Worm (Caenorhabditis elegans) whole organism, L4 larva: ENCODE data around the gene abu-7.

Experiments used
- F10B5.3 ChIP-seq: sonication (generic microtip); optimal IDR thresholded peaks from 2 replicates; lab custom pipeline; 2016; ENCODE audit warnings: mild to moderate bottlenecking, missing genetic modification characterization, missing compliant biosample characterization
- Y5F2A.4 ChIP-seq: fragments of 200-800 bp; sonication (Bioruptor generic); optimal IDR thresholded peaks from 2 replicates; lab custom pipeline; 2018; ENCODE audit warnings: mild to moderate bottlenecking, missing genetic modification characterization, missing compliant biosample characterization
- Y75B8A.6 ChIP-seq: fragments of 200-800 bp; sonication (Bioruptor generic); IDR thresholded peaks from 2 replicates; pipeline ENCODE4 v1.3.6; 2022; ENCODE audit warnings: missing genetic modification reagents, missing genetic modification characterization, missing compliant biosample characterization
- ZK337.2 ChIP-seq: fragments of 200-800 bp; sonication (Bioruptor generic); IDR thresholded peaks from 2 replicates; pipeline ENCODE4 v1.3.6; 2022; ENCODE audit warnings: missing genetic modification reagents, missing genetic modification characterization, missing compliant biosample characterization
- ZK546.5 ChIP-seq, 2 experiments: sonication (generic microtip); optimal IDR thresholded peaks; 2 replicates each; lab custom pipeline; 2017; ENCODE audit warnings: missing biosample characterization in 2 of 2, missing genetic modification characterization in 2 of 2
- arid-1 ChIP-seq: fragments of 200-800 bp; sonication (Bioruptor generic); conservative IDR thresholded peaks from 2 replicates; pipeline ENCODE4 v1.3.6; 2022; ENCODE audit warnings: missing genetic modification reagents, missing genetic modification characterization, missing compliant biosample characterization
- ceh-28 ChIP-seq: fragments of 150-350 bp; optimal IDR thresholded peaks from 2 replicates; lab custom pipeline; 2014; ENCODE audit warnings: missing biosample characterization, missing genetic modification reagents, missing genetic modification characterization
- ceh-32 ChIP-seq: sonication (generic microtip); optimal IDR thresholded peaks from 2 replicates; lab custom pipeline; 2016; ENCODE audit warnings: mild to moderate bottlenecking, missing genetic modification characterization, missing compliant biosample characterization; ENCODE audit not compliant: poor library complexity
- ceh-44 ChIP-seq: fragments of 200-800 bp; sonication (Bioruptor generic); IDR thresholded peaks from 2 replicates; pipeline ENCODE4 v1.3.6; 2022; ENCODE audit warnings: missing genetic modification reagents, missing genetic modification characterization, missing compliant biosample characterization
- ces-1 ChIP-seq: fragments of 150-350 bp; sonication (generic microtip); optimal IDR thresholded peaks from 4 replicates; lab custom pipeline; 2014; ENCODE audit warnings: missing biosample characterization, missing genetic modification reagents, missing genetic modification characterization
- cey-2 ChIP-seq: sonication (generic microtip); optimal IDR thresholded peaks from 3 replicates; lab custom pipeline; 2017; ENCODE audit warnings: missing genetic modification characterization, mild to moderate bottlenecking, missing compliant biosample characterization, antibody characterized with exemption, borderline replicate concordance; ENCODE audit not compliant: insufficient read depth
- daf-16 ChIP-seq, 3 experiments: sonication (generic microtip); optimal IDR thresholded peaks; 2 replicates each; lab custom pipeline; 2016 to 2017; ENCODE audit warnings: missing genetic modification characterization in 3 of 3, missing genetic modification reagents in 3 of 3, mild to moderate bottlenecking in 2 of 3, missing compliant biosample characterization in 2 of 3, missing biosample characterization in 1 of 3, moderate library complexity in 1 of 3
- daf-19 ChIP-seq: fragments of 200-800 bp; sonication (Bioruptor generic); conservative IDR thresholded peaks from 2 replicates; pipeline ENCODE4 v1.3.6; 2022; ENCODE audit warnings: missing genetic modification characterization, missing compliant biosample characterization
- dpl-1 ChIP-seq: fragments of 150-350 bp; optimal IDR thresholded peaks from 2 replicates; lab custom pipeline; 2014; ENCODE audit warnings: missing biosample characterization, missing genetic modification reagents, missing genetic modification characterization
- fkh-10 ChIP-seq: fragments of 150-350 bp; optimal IDR thresholded peaks from 2 replicates; lab custom pipeline; 2014; ENCODE audit warnings: missing biosample characterization, missing genetic modification reagents, missing genetic modification characterization
- hlh-11 ChIP-seq: fragments of 200-800 bp; sonication (Bioruptor generic); optimal IDR thresholded peaks from 2 replicates; lab custom pipeline; 2018; ENCODE audit warnings: mild to moderate bottlenecking, missing genetic modification characterization, missing compliant biosample characterization
- jun-1 ChIP-seq: fragments of 150-350 bp; optimal IDR thresholded peaks from 2 replicates; lab custom pipeline; 2014; ENCODE audit warnings: missing biosample characterization, missing genetic modification reagents, missing genetic modification characterization
- lin-13 ChIP-seq: fragments of 150-350 bp; optimal IDR thresholded peaks from 2 replicates; lab custom pipeline; 2014; ENCODE audit warnings: missing biosample characterization, missing genetic modification reagents, missing genetic modification characterization
- lin-29 ChIP-seq: fragments of 200-800 bp; sonication (Bioruptor generic); IDR thresholded peaks from 2 replicates; pipeline ENCODE4 v1.3.6; 2022; ENCODE audit warnings: missing genetic modification reagents, missing genetic modification characterization, missing compliant biosample characterization
- lin-39 ChIP-seq: fragments of 150-350 bp; optimal IDR thresholded peaks from 2 replicates; lab custom pipeline; 2014; ENCODE audit warnings: missing biosample characterization, missing genetic modification reagents, missing genetic modification characterization
- mes-2 ChIP-seq: sonication (generic microtip); optimal IDR thresholded peaks from 2 replicates; lab custom pipeline; 2016; ENCODE audit warnings: missing genotype, mild to moderate bottlenecking, missing genetic modification characterization, missing compliant biosample characterization; ENCODE audit not compliant: poor library complexity, severe bottlenecking
- nhr-11 ChIP-seq: fragments of 150-350 bp; optimal IDR thresholded peaks from 2 replicates; lab custom pipeline; 2014; ENCODE audit warnings: missing biosample characterization, missing genetic modification characterization
- nhr-237 ChIP-seq: sonication (generic microtip); optimal IDR thresholded peaks from 2 replicates; lab custom pipeline; 2017; ENCODE audit warnings: missing biosample characterization, missing genetic modification characterization
- nhr-41 ChIP-seq: fragments of 200-800 bp; sonication (Bioruptor generic); IDR thresholded peaks from 2 replicates; pipeline ENCODE4 v1.3.6; 2022; ENCODE audit warnings: missing genetic modification reagents, missing genetic modification characterization, missing compliant biosample characterization
- nhr-6 ChIP-seq: fragments of 150-350 bp; optimal IDR thresholded peaks from 2 replicates; lab custom pipeline; 2014; ENCODE audit warnings: missing biosample characterization, missing genetic modification characterization
- nhr-77 ChIP-seq: fragments of 150-350 bp; optimal IDR thresholded peaks from 2 replicates; lab custom pipeline; 2014; ENCODE audit warnings: missing biosample characterization, missing genetic modification characterization
- pha-4 ChIP-seq, 2 experiments: fragments of 150-350 bp in 1 of 2; fragments of 200-800 bp in 1 of 2; sonication (Bioruptor generic) in 1 of 2; IDR thresholded peaks in 1 of 2; optimal IDR thresholded peaks in 1 of 2; 2 replicates each; pipeline versions ENCODE4 v1.3.6 to Lab custom; 2014 to 2022; ENCODE audit warnings: missing genetic modification characterization in 2 of 2, missing genetic modification reagents in 2 of 2, missing biosample characterization in 1 of 2, missing compliant biosample characterization in 1 of 2
- pqm-1 ChIP-seq: sonication (generic microtip); optimal IDR thresholded peaks from 2 replicates; lab custom pipeline; 2017; ENCODE audit warnings: missing biosample characterization, missing genetic modification characterization
- rbr-2 ChIP-seq: sonication (generic microtip); optimal IDR thresholded peaks from 2 replicates; lab custom pipeline; 2016; ENCODE audit warnings: missing genotype, missing genetic modification characterization, missing compliant biosample characterization
- skn-1 ChIP-seq: fragments of 150-350 bp; optimal IDR thresholded peaks from 2 replicates; lab custom pipeline; 2014; ENCODE audit warnings: missing biosample characterization, missing genetic modification characterization
- snpc-1.2 ChIP-seq: fragments of 200-800 bp; sonication (Bioruptor generic); IDR thresholded peaks from 2 replicates; pipeline ENCODE4 v1.3.6; 2022; ENCODE audit warnings: missing genetic modification reagents, missing genetic modification characterization, missing compliant biosample characterization
- spr-3 ChIP-seq: fragments of 200-800 bp; sonication (Bioruptor generic); optimal IDR thresholded peaks from 2 replicates; lab custom pipeline; 2018; ENCODE audit warnings: mild to moderate bottlenecking, missing genetic modification characterization, missing compliant biosample characterization
- unc-62 ChIP-seq, 3 experiments: fragments of 150-350 bp in 1 of 3; sonication (generic microtip); optimal IDR thresholded peaks in 2 of 3; peaks in 1 of 3; 1 replicate in 1 of 3; 2 replicates in 2 of 3; lab custom pipeline; 2014 to 2017; ENCODE audit warnings: missing biosample characterization in 3 of 3, missing genetic modification characterization in 3 of 3, missing genetic modification reagents in 3 of 3, missing genotype in 1 of 3
- vab-7 ChIP-seq: fragments of 200-800 bp; sonication (Bioruptor generic); IDR thresholded peaks from 2 replicates; pipeline ENCODE4 v1.3.6; 2022; ENCODE audit warnings: missing genetic modification reagents, missing genetic modification characterization, missing compliant biosample characterization
- zip-11 ChIP-seq: fragments of 200-800 bp; sonication (Bioruptor generic); IDR thresholded peaks from 2 replicates; pipeline ENCODE4 v1.3.6; 2022; ENCODE audit warnings: missing genetic modification characterization, missing compliant biosample characterization

The abu-7 gene

DNA sequence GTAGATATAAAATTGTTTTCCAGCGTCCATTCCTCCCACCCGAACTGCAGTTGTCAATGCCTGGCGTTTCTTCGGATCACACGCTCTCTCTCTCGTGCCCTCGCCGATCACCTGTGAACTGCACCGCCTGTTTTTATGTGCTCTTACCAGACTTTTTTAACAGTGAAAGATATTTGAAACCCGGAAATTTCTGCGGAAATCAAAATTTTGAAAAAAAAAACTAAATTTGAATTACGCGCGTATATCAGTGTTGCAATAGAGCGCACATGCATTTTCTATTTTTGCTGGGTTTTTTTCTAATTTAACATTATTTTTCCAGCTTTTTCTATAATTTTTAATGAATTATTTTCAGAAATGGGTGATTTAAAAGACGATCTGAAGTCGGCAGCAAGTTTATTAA, 39.5 kb upstream of the abu-7 start, which contains the start of gene ttc-37 (continued):
- no peak for TF ChIP-seq hlh-11 (tag; lab: Kevin White, UChicago)
- no peak for TF ChIP-seq lin-39 (tag; lab: Kevin White, UChicago)
- no peak for TF ChIP-seq nhr-11
- no peak for TF ChIP-seq pha-4 (GFP tag; IDR thresholded peaks at IDR 0.05; lab: Robert Waterston, UW)
- no peak for TF ChIP-seq pha-4 (tag; optimal IDR thresholded peaks at IDR 0.05; lab: Kevin White, UChicago)
- no peak for TF ChIP-seq nhr-237
- peak; percentile 2 for TF ChIP-seq nhr-77 (tag; lab: Kevin White, UChicago)
- TF ChIP-seq daf-19 (GFP tag; lab: Robert Waterston, UW): no peak
- no peak for TF ChIP-seq Y5F2A.4 (GFP tag; lab: Kevin White, UChicago)
- TF ChIP-seq nhr-41 (GFP tag; lab: Robert Waterston, UW): no peak
- TF ChIP-seq snpc-1.2: no peak
- TF ChIP-seq mes-2 (tag; lab: Kevin White, UChicago): no peak
- TF ChIP-seq ZK337.2 (GFP tag; lab: Robert Waterston, UW): no peak
- no peak for TF ChIP-seq lin-29 (GFP tag; lab: Robert Waterston, UW)
- no peak for TF ChIP-seq pqm-1
- peak; percentile 95 for TF ChIP-seq dpl-1
- TF ChIP-seq vab-7 (GFP tag; lab: Robert Waterston, UW): no peak
- no peak for TF ChIP-seq ZK546.5 (tag; optimal IDR thresholded peaks at IDR 0.05; lab: Kevin White, UChicago)
- no peak for TF ChIP-seq arid-1 (GFP tag; lab: Robert Waterston, UW)
- peak in 1 of 2 experiments; percentile 79 for TF ChIP-seq daf-16 (GFP tag; optimal IDR thresholded peaks at IDR 0.05; lab: Kevin White, UChicago)
- TF ChIP-seq daf-16 (tag; optimal IDR thresholded peaks at IDR 0.05; lab: Kevin White, UChicago): no peak
- TF ChIP-seq ceh-32: no peak
- TF ChIP-seq cey-2 (tag; lab: Kevin White, UChicago): no peak
- no peak for TF ChIP-seq spr-3 (GFP tag; lab: Kevin White, UChicago)
- TF ChIP-seq nhr-6 (tag; lab: Kevin White, UChicago): peak; percentile 3
- TF ChIP-seq Y75B8A.6 (GFP tag; lab: Robert Waterston, UW): no peak
- no peak for TF ChIP-seq unc-62 (GFP tag; optimal IDR thresholded peaks at IDR 0.05 in 1 of 2; lab: Kevin White, UChicago)
- TF ChIP-seq unc-62 (tag; optimal IDR thresholded peaks at IDR 0.05; lab: Kevin White, UChicago): no peak
- TF ChIP-seq ceh-44 (GFP tag; lab: Robert Waterston, UW): no peak

DNA sequence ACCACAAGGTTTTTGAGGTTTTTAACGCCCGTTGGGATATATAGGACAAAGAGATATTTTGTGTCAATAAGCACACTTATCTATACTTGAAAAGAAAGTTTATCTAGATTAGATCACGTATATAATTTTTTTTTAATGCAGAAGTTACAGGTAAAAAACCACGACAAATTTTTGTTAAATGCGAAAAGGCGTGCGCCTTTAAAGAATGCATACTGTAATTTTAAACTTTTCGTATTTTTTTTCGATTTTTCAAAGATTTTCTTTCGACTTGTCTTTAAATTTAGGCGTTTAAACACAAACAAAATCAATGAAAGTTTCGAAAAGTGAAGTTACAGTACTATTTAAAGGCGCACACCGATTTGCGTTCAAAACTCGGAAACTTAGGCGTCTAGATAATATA, 39.1 kb upstream of the abu-7 start:
- TF ChIP-seq zip-11 (GFP tag; lab: Robert Waterston, UW): no peak
- TF ChIP-seq jun-1 (tag; lab: Kevin White, UChicago): no peak
- TF ChIP-seq F10B5.3 (tag; lab: Kevin White, UChicago): no peak
- no peak for TF ChIP-seq ceh-28 (tag; lab: Kevin White, UChicago)

DNA sequence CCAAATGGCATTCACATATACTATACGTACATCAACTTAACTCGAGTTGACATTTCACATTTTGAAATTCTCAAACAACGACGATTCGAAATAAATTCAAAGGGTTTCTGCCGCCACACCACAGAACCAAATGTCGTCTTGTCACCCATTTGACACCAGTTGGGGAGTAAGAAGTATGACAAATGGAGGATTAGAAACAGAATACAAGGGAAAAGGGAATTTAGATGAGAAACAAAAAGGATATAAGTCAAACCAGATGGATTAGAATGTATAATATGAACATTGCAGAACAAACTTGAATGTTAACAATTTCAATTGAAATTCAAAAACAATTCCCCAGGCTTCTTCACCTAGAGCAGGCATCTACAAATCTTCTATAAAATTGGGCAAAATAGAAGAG, 37.1 kb upstream of the abu-7 start:
- TF ChIP-seq skn-1 (tag; lab: Kevin White, UChicago) (no peak), unc-62 (GFP tag; optimal IDR thresholded peaks at IDR 0.05 in 1 of 2; lab: Kevin White, UChicago) (peak in 1 of 2 experiments; percentile 79), unc-62 (tag; optimal IDR thresholded peaks at IDR 0.05; lab: Kevin White, UChicago) (no peak)

DNA sequence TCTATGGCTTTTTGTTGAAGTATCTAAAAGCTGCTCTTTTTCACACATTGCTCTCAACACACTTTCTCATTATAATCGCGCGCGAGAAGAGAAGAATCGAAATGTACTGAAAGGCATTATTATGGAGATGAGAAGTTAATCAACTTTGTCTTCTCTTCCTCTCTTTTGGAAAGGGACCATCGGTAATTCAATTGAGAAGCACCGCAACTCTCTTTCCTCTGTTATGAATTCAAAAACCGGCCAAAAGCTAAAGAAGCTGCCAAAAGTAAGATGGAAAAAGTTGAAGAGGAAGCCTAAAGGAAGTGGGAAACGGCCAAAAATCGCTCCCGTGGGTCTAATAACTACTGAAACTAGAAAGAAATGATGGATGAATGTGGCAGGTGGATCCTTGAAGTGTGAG, 35.6 kb upstream of the abu-7 start:
- TF ChIP-seq unc-62 (GFP tag; optimal IDR thresholded peaks at IDR 0.05 in 1 of 2; lab: Kevin White, UChicago): peak in 1 of 2 experiments; percentile 44
- TF ChIP-seq unc-62 (tag; optimal IDR thresholded peaks at IDR 0.05; lab: Kevin White, UChicago): no peak
- no peak for TF ChIP-seq spr-3 (GFP tag; lab: Kevin White, UChicago)
- peak; percentile 91 for TF ChIP-seq ces-1 (GFP tag; lab: Kevin White, UChicago)
- TF ChIP-seq lin-13 (GFP tag; lab: Kevin White, UChicago): no peak
- peak; percentile 8 for TF ChIP-seq rbr-2 (tag; lab: Kevin White, UChicago)
- peak; percentile 51 for TF ChIP-seq fkh-10 (GFP tag; lab: Kevin White, UChicago)
- TF ChIP-seq, all 104 proteins: peak for 4
